Worm (Caenorhabditis elegans) whole organism, L4 larva: Measurements from ENCODE around the gene F40E12.1.

ENCODE experiments used
- Y75B8A.6 ChIP-seq: fragments of 200-800 bp; sonication (Bioruptor generic); IDR thresholded peaks from 2 replicates; pipeline ENCODE4 v1.3.6; 2022; ENCODE audit warnings: missing genetic modification reagents, missing genetic modification characterization, missing compliant biosample characterization
- mes-2 ChIP-seq: sonication (generic microtip); optimal IDR thresholded peaks from 2 replicates; lab custom pipeline; 2016; ENCODE audit warnings: missing genotype, mild to moderate bottlenecking, missing genetic modification characterization, missing compliant biosample characterization; ENCODE audit not compliant: poor library complexity, severe bottlenecking
- mxl-2 ChIP-seq: fragments of 200-800 bp; sonication (Bioruptor generic); conservative IDR thresholded peaks from 2 replicates; pipeline ENCODE4 v1.3.6; 2022; ENCODE audit warnings: missing genetic modification reagents, missing genetic modification characterization, missing compliant biosample characterization
- nhr-76 ChIP-seq: fragments of 150-350 bp; optimal IDR thresholded peaks from 2 replicates; lab custom pipeline; 2014; ENCODE audit warnings: missing biosample characterization, missing genetic modification characterization
- nhr-77 ChIP-seq: fragments of 150-350 bp; optimal IDR thresholded peaks from 2 replicates; lab custom pipeline; 2014; ENCODE audit warnings: missing biosample characterization, missing genetic modification characterization
- zag-1 ChIP-seq: fragments of 150-350 bp; optimal IDR thresholded peaks from 2 replicates; lab custom pipeline; 2014; ENCODE audit warnings: missing biosample characterization, missing genetic modification characterization

ce11 chrII:3583402-3583801 is 34.2 kb upstream of the F40E12.1 start, which contains the start of gene srh-60:
- TF ChIP-seq nhr-77 (tag; lab: Kevin White, UChicago) (no peak), Y75B8A.6 (no peak), mxl-2 (GFP tag; lab: Robert Waterston, UW) (no peak), nhr-76 (tag; lab: Kevin White, UChicago) (no peak), zag-1 (tag; lab: Kevin White, UChicago) (no peak), mes-2 (tag; lab: Kevin White, UChicago) (no peak)
